Worm (Caenorhabditis elegans): Measurements from ENCODE around the gene C03B1.2.

The C03B1.2 gene

ce11 chrX:6420681-6421080, 50.9 kb downstream of the C03B1.2 start, which contains the start of gene K10C2.12:
Gene K10C2.12, minus strand, starts transcription at chrX:6420781.
- no peak for TF ChIP-seq lim-6 (tag; optimal IDR thresholded peaks at IDR 0.05)
- TF ChIP-seq hlh-13 (GFP tag; optimal IDR thresholded peaks at IDR 0.05): no peak
- no peak for TF ChIP-seq rnt-1 (tag; optimal IDR thresholded peaks at IDR 0.05)
- TF ChIP-seq Y22D7AL.16 (tag; optimal IDR thresholded peaks at IDR 0.05): no peak
- TF ChIP-seq ceh-31 (tag; optimal IDR thresholded peaks at IDR 0.05): no peak
- TF ChIP-seq pqm-1 (tag; optimal IDR thresholded peaks at IDR 0.05): no peak
- no peak for TF ChIP-seq ceh-30 (tag; optimal IDR thresholded peaks at IDR 0.05)
- no peak for TF ChIP-seq elt-2 (tag; optimal IDR thresholded peaks at IDR 0.05)
- TF ChIP-seq unc-3 (GFP tag; conservative IDR thresholded peaks at IDR 0.05): no peak
- no peak for TF ChIP-seq unc-3 (tag; optimal IDR thresholded peaks at IDR 0.05)
